Fruit fly (Drosophila melanogaster) whole organism: ENCODE data around the gene CG34244.

ENCODE experiments used
- CG8478 ChIP-seq: fragments of >200 bp; optimal IDR thresholded peaks from 2 replicates; lab custom pipeline; 2018; ENCODE audit warnings: inconsistent platforms
- EcR ChIP-seq, 2 experiments: fragments of >200 bp; optimal IDR thresholded peaks; 2 replicates each; lab custom pipeline; 2017; ENCODE audit warnings: missing biosample characterization in 2 of 2, missing genetic modification characterization in 2 of 2, missing genetic modification reagents in 2 of 2
- psq ChIP-seq: fragments of >200 bp; optimal IDR thresholded peaks from 2 replicates; lab custom pipeline; 2017
- usp ChIP-seq: fragments of >200 bp; optimal IDR thresholded peaks from 2 replicates; lab custom pipeline; 2017; ENCODE audit warnings: missing biosample characterization, missing genetic modification characterization, mixed read lengths

dm6 chr3L:14198216-14198615 is 37.5 kb downstream of the CG34244 start:
- TF ChIP-seq CG8478 (lab: Kevin White, UChicago) (no peak), usp (GFP tag; lab: Kevin White, UChicago) (no peak), psq (lab: Kevin White, UChicago) (no peak), EcR (GFP tag; optimal IDR thresholded peaks at IDR 0.05; lab: Kevin White, UChicago) (no peak)
